Worm (Caenorhabditis elegans) whole organism, early embryonic: ENCODE measurements around the gene bkip-1.

Experiments
- ama-1 ChIP-seq: fragments of 150-350 bp; optimal IDR thresholded peaks from 2 replicates; lab custom pipeline; 2014
- scrt-1 ChIP-seq: fragments of 200-800 bp; sonication (Bioruptor generic); IDR thresholded peaks from 2 replicates; pipeline ENCODE4 v1.3.6; 2022; ENCODE audit warnings: missing genetic modification characterization, missing compliant biosample characterization

DNA sequence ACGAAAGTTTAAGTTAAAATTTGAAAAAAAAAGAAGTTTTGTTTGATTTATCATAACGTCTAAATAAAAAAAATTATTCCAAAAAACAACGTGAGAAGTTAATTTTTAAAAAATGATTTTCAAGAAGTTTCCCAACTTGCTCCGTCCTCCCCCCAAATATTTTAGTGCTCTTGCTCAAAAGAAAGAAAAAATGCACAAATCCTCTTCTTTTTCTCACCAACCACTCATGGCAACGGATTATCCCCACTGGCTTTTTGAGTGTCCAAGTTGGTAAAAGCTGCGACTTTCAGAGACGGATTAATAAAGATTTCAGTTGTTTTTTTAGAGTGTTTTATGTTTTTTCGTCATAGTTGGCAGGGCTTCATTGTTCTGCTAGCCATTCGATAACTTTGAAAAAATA lies 3.5 kb upstream of the bkip-1 start, which contains the start of gene Y39G8C.2:
- no peak for TF ChIP-seq ama-1
- no peak for TF ChIP-seq scrt-1 (GFP tag; lab: Robert Waterston, UW)
